Worm (Caenorhabditis elegans) whole organism, late embryonic: ENCODE data around the gene pygl-1.

Experiments used
- elt-2 ChIP-seq: sonication (generic microtip); optimal IDR thresholded peaks from 2 replicates; lab custom pipeline; 2016; ENCODE audit warnings: missing genetic modification reagents, missing genetic modification characterization, missing compliant biosample characterization
- eyg-1 ChIP-seq: sonication (generic microtip); optimal IDR thresholded peaks from 2 replicates; lab custom pipeline; 2016; ENCODE audit warnings: missing genotype, missing genetic modification characterization, missing compliant biosample characterization
- nfya-1 ChIP-seq: sonication (generic microtip); optimal IDR thresholded peaks from 2 replicates; lab custom pipeline; 2017; ENCODE audit warnings: missing genetic modification characterization, mild to moderate bottlenecking, missing compliant biosample characterization, antibody characterized with exemption, moderate library complexity
- nhr-232 ChIP-seq: sonication (generic microtip); optimal IDR thresholded peaks from 2 replicates; lab custom pipeline; 2016; ENCODE audit warnings: missing genetic modification characterization, missing compliant biosample characterization
- npax-4 ChIP-seq: sonication (generic microtip); optimal IDR thresholded peaks from 2 replicates; lab custom pipeline; 2016; ENCODE audit warnings: missing genetic modification characterization, missing compliant biosample characterization
- pqm-1 ChIP-seq: sonication (generic microtip); optimal IDR thresholded peaks from 2 replicates; lab custom pipeline; 2016; ENCODE audit warnings: missing genetic modification characterization, missing compliant biosample characterization
- rnt-1 ChIP-seq: sonication (generic microtip); optimal IDR thresholded peaks from 2 replicates; lab custom pipeline; 2016; ENCODE audit warnings: missing genetic modification characterization, missing compliant biosample characterization
- sdc-2 ChIP-seq: sonication (generic microtip); optimal IDR thresholded peaks from 2 replicates; lab custom pipeline; 2016; ENCODE audit warnings: missing genotype, missing genetic modification characterization, missing compliant biosample characterization
- ttx-3 ChIP-seq: sonication (generic microtip); optimal IDR thresholded peaks from 2 replicates; lab custom pipeline; 2016; ENCODE audit warnings: missing genetic modification reagents, missing genetic modification characterization, missing compliant biosample characterization

pygl-1 gene

ce11 chrV:3632249-3633030, 53.6 kb downstream of the pygl-1 start:
- TF ChIP-seq eyg-1 (tag; lab: Kevin White, UChicago) (no peak), npax-4 (tag; lab: Kevin White, UChicago) (no peak), ttx-3 (no peak), nfya-1 (tag; lab: Kevin White, UChicago) (peak; percentile 72)

- no peak for TF ChIP-seq nhr-232 (tag; lab: Kevin White, UChicago)
- TF ChIP-seq sdc-2 (tag; lab: Kevin White, UChicago) = no peak
- TF ChIP-seq, all 69 proteins: peak for 0
Observed at ce11 chrV:3633041-3633440, 54.2 kb downstream of the pygl-1 start, which contains the start of gene F59B1.2. TSS of gene F59B1.2 (plus strand) at chrV:3633341.

- TF ChIP-seq elt-2 (tag; lab: Kevin White, UChicago) = peak; percentile 38
- peak; percentile 28 for TF ChIP-seq pqm-1 (tag; lab: Kevin White, UChicago)
- TF ChIP-seq rnt-1 (tag; lab: Kevin White, UChicago) = no peak
Observed at ce11 chrV:3634293-3635016, 55.6 kb downstream of the pygl-1 start.
